Worm (Caenorhabditis elegans): ENCODE results near the gene pyr-1.

pyr-1 gene

ce11 chrII:8616155-8616554, 34.8 kb upstream of the pyr-1 start:
- TF ChIP-seq ztf-23 (GFP tag; IDR thresholded peaks at IDR 0.05), result no peak
- no peak for TF ChIP-seq klf-2 (GFP tag; conservative IDR thresholded peaks at IDR 0.05)
- TF ChIP-seq med-1 (GFP tag; optimal IDR thresholded peaks at IDR 0.05; ENCODE audit: insufficient read depth), result no peak
- no peak for TF ChIP-seq cog-1 (tag; optimal IDR thresholded peaks at IDR 0.05)
- no peak for TF ChIP-seq ref-1 (GFP tag; conservative IDR thresholded peaks at IDR 0.05)

DNA sequence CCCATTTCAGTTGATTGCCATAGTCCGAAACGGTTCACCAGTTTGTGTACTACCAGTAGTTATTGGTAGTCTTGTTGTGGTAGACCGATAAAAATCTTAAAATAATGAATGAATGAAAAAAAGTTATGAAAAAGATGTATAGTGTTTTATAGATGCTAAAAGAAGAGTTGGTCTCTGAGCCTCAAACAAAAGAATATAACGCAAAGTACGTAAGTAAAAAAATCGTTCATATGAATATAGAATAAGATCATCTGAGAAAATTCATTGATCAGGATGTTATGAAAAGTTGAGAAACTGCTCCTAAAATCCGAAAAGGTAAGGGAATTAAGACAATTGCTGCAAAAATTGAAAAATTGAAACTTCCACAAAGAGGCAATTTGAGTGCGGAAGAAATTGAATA, 33.4 kb upstream of the pyr-1 start, which contains the start of gene chhy-1:
TSS of gene chhy-1 (minus strand) at position 101 of the 400 bp plus-strand sequence.
- TF ChIP-seq flt-1 (GFP tag; IDR thresholded peaks at IDR 0.05), result no peak
- no peak for TF ChIP-seq ztf-29 (GFP tag; IDR thresholded peaks at IDR 0.05)
- no peak for TF ChIP-seq cog-1 (tag; optimal IDR thresholded peaks at IDR 0.05)
- no peak for TF ChIP-seq T22C8.4 (GFP tag; IDR thresholded peaks at IDR 0.05)
- no peak for TF ChIP-seq tab-1 (GFP tag; IDR thresholded peaks at IDR 0.05)
- no peak for TF ChIP-seq ref-1 (GFP tag; conservative IDR thresholded peaks at IDR 0.05)
- no peak for TF ChIP-seq klf-2 (GFP tag; conservative IDR thresholded peaks at IDR 0.05)
- no peak for TF ChIP-seq med-1 (GFP tag; optimal IDR thresholded peaks at IDR 0.05; ENCODE audit: insufficient read depth)
- no peak for TF ChIP-seq ztf-23 (GFP tag; IDR thresholded peaks at IDR 0.05)

DNA sequence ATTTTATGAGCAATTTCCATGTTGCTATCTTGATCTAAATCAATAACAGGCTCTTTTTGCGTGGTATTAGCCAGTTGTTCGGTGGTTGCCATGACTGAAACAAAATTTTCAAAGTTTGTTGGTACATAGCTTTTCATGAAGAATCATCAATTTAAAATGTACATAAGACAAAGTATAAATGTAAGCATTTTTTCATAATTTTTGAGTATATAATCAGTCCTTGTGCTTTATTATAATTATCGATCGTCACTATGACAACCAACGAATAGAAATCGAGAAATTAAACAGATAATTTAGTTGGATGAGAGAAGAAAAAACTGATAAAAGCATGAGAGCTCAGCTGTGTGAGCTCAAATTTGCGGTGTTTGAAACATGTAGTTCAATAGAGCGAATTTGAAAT, 29.0 kb upstream of the pyr-1 start, which contains the start of gene T22C8.3:
TSS of gene T22C8.3 (minus strand) at position 101 of the 400 bp plus-strand sequence.
- no peak for TF ChIP-seq ref-1 (GFP tag; conservative IDR thresholded peaks at IDR 0.05)
- no peak for TF ChIP-seq klf-2 (GFP tag; conservative IDR thresholded peaks at IDR 0.05)
- TF ChIP-seq T22C8.4 (GFP tag; IDR thresholded peaks at IDR 0.05), result no peak
- no peak for TF ChIP-seq cog-1 (tag; optimal IDR thresholded peaks at IDR 0.05)
- no peak for TF ChIP-seq ztf-23 (GFP tag; IDR thresholded peaks at IDR 0.05)
- TF ChIP-seq ztf-29 (GFP tag; IDR thresholded peaks at IDR 0.05), result no peak
- no peak for TF ChIP-seq tab-1 (GFP tag; IDR thresholded peaks at IDR 0.05)
- TF ChIP-seq med-1 (GFP tag; optimal IDR thresholded peaks at IDR 0.05; ENCODE audit: insufficient read depth), result no peak
- TF ChIP-seq flt-1 (GFP tag; IDR thresholded peaks at IDR 0.05), result no peak

DNA sequence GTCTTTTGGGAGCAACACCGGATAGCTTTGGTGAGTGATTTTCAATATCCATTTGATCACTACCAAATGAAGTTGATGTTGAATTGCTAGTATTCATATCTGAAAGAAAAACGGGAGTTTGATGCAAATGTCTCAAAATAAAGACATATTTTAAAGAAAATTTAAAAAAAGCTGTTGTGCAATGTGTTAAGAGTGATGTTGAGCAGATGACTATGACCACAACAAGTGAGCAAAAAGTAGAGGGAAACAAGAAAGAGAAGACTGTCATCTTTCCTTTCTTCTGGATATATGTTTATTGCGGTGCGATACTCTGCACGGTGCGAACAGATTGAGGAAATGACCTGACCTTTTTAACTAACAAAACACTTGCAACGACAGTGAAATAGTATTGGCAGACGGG, 27.5 kb upstream of the pyr-1 start, which contains the start of gene T22C8.4:
TSS of gene T22C8.4 (minus strand) at position 101 of the 400 bp plus-strand sequence.
- TF ChIP-seq klf-2 (GFP tag; conservative IDR thresholded peaks at IDR 0.05), result no peak
- no peak for TF ChIP-seq ztf-29 (GFP tag; IDR thresholded peaks at IDR 0.05)
- no peak for TF ChIP-seq ztf-23 (GFP tag; IDR thresholded peaks at IDR 0.05)
- TF ChIP-seq cog-1 (tag; optimal IDR thresholded peaks at IDR 0.05), result no peak
- no peak for TF ChIP-seq flt-1 (GFP tag; IDR thresholded peaks at IDR 0.05)
- no peak for TF ChIP-seq med-1 (GFP tag; optimal IDR thresholded peaks at IDR 0.05; ENCODE audit: insufficient read depth)
- no peak for TF ChIP-seq tab-1 (GFP tag; IDR thresholded peaks at IDR 0.05)
- no peak for TF ChIP-seq T22C8.4 (GFP tag; IDR thresholded peaks at IDR 0.05)
- TF ChIP-seq ref-1 (GFP tag; conservative IDR thresholded peaks at IDR 0.05), result no peak

ce11 chrII:8625163-8625562, 25.7 kb upstream of the pyr-1 start, which contains the start of gene sptf-2:
Gene sptf-2 (plus strand): TSS chrII:8625459.
- TF ChIP-seq ztf-23 (GFP tag; IDR thresholded peaks at IDR 0.05), result no peak
- TF ChIP-seq med-1 (GFP tag; optimal IDR thresholded peaks at IDR 0.05; ENCODE audit: insufficient read depth), result no peak
- TF ChIP-seq T22C8.4 (GFP tag; IDR thresholded peaks at IDR 0.05), result no peak
- no peak for TF ChIP-seq ref-1 (GFP tag; conservative IDR thresholded peaks at IDR 0.05)
- no peak for TF ChIP-seq flt-1 (GFP tag; IDR thresholded peaks at IDR 0.05)
- no peak for TF ChIP-seq ztf-29 (GFP tag; IDR thresholded peaks at IDR 0.05)
- TF ChIP-seq cog-1 (tag; optimal IDR thresholded peaks at IDR 0.05), result no peak
- no peak for TF ChIP-seq tab-1 (GFP tag; IDR thresholded peaks at IDR 0.05)
- no peak for TF ChIP-seq klf-2 (GFP tag; conservative IDR thresholded peaks at IDR 0.05)

DNA sequence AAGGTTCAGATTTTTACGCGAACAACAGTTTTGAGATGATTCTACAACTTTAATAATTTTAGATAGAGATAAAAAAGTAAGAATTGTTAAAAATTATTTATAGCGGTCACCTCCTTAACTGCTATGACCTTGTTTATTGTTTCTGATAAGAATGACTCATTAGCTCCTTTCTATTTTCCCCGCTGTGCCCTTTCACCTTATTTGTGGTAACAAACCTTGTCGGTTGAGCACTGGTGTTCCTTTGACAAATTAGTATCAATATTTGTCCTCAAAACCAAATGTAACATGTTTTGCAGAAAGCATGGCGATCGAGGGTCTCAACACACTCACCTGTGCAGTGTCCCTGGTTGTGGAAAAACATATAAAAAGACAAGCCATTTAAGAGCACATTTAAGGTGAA, 24.3 kb upstream of the pyr-1 start:
- TF ChIP-seq ref-1 (GFP tag; conservative IDR thresholded peaks at IDR 0.05) (no peak), klf-2 (GFP tag; conservative IDR thresholded peaks at IDR 0.05) (no peak), ztf-23 (GFP tag; IDR thresholded peaks at IDR 0.05) (no peak), flt-1 (GFP tag; IDR thresholded peaks at IDR 0.05) (no peak), ztf-29 (GFP tag; IDR thresholded peaks at IDR 0.05) (no peak), med-1 (GFP tag; optimal IDR thresholded peaks at IDR 0.05; ENCODE audit: insufficient read depth) (no peak), tab-1 (GFP tag; IDR thresholded peaks at IDR 0.05) (no peak), cog-1 (tag; optimal IDR thresholded peaks at IDR 0.05) (no peak), T22C8.4 (GFP tag; IDR thresholded peaks at IDR 0.05) (no peak)

- TF ChIP-seq T22C8.4 (GFP tag; IDR thresholded peaks at IDR 0.05) (no peak), flt-1 (GFP tag; IDR thresholded peaks at IDR 0.05) (no peak), klf-2 (GFP tag; conservative IDR thresholded peaks at IDR 0.05) (no peak), ztf-29 (GFP tag; IDR thresholded peaks at IDR 0.05) (no peak), tab-1 (GFP tag; IDR thresholded peaks at IDR 0.05) (no peak), ref-1 (GFP tag; conservative IDR thresholded peaks at IDR 0.05) (no peak), cog-1 (tag; optimal IDR thresholded peaks at IDR 0.05) (no peak), ztf-23 (GFP tag; IDR thresholded peaks at IDR 0.05) (no peak), med-1 (GFP tag; optimal IDR thresholded peaks at IDR 0.05; ENCODE audit: insufficient read depth) (no peak)
Observed at ce11 chrII:8627907-8628306, 23.0 kb upstream of the pyr-1 start.

DNA sequence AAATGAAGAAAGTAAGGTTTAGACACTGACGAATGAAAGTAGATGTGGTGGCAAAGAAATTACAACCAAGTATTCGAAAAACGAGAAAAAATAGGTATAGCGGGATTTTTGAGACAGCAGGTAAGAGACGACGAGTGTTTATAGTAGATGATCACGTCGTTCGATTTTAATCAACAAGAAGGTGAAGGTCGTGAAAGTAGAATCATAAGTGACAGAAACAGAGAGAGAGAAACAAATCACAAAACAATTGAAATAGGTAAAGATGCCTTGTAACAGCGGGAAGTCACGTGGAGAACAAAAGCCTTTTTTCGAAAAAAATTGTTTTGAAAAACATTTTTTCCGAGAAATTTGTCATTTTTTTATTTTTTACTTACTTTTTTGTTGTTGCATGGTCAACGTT, 20.8 kb upstream of the pyr-1 start, which contains the start of gene T22C8.6:
TSS of gene T22C8.6 (minus strand) at position 194 of the 400 bp plus-strand sequence.
- TF ChIP-seq ref-1 (GFP tag; conservative IDR thresholded peaks at IDR 0.05), result no peak
- no peak for TF ChIP-seq ztf-29 (GFP tag; IDR thresholded peaks at IDR 0.05)
- no peak for TF ChIP-seq ztf-23 (GFP tag; IDR thresholded peaks at IDR 0.05)
- TF ChIP-seq med-1 (GFP tag; optimal IDR thresholded peaks at IDR 0.05; ENCODE audit: insufficient read depth), result no peak
- no peak for TF ChIP-seq cog-1 (tag; optimal IDR thresholded peaks at IDR 0.05)
- no peak for TF ChIP-seq klf-2 (GFP tag; conservative IDR thresholded peaks at IDR 0.05)
- TF ChIP-seq flt-1 (GFP tag; IDR thresholded peaks at IDR 0.05), result no peak
- TF ChIP-seq tab-1 (GFP tag; IDR thresholded peaks at IDR 0.05), result no peak

DNA sequence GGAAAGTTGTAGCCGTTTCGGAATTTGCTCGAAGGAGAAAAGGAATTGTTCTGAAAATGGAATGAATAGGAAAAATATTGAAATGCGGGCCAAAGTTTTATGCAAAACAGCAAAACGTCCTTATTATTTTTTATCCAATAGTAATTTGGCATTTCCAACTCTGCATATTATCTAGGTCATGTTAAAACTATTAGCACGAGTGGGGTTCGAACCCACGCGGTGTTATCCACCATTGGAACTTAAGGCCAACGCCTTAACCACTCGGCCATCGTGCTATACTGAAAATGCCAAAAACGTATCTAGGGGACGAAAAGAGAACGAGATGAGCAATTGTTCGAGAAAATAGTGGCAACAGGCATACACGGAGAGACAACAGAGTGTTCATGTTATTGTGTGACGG, 19.1 kb upstream of the pyr-1 start:
- TF ChIP-seq ztf-29 (GFP tag; IDR thresholded peaks at IDR 0.05), result no peak
- no peak for TF ChIP-seq med-1 (GFP tag; optimal IDR thresholded peaks at IDR 0.05; ENCODE audit: insufficient read depth)
- no peak for TF ChIP-seq T22C8.4 (GFP tag; IDR thresholded peaks at IDR 0.05)
- no peak for TF ChIP-seq klf-2 (GFP tag; conservative IDR thresholded peaks at IDR 0.05)
- TF ChIP-seq tab-1 (GFP tag; IDR thresholded peaks at IDR 0.05), result no peak
- TF ChIP-seq flt-1 (GFP tag; IDR thresholded peaks at IDR 0.05), result no peak
- no peak for TF ChIP-seq ref-1 (GFP tag; conservative IDR thresholded peaks at IDR 0.05)
- TF ChIP-seq cog-1 (tag; optimal IDR thresholded peaks at IDR 0.05), result no peak
- no peak for TF ChIP-seq ztf-23 (GFP tag; IDR thresholded peaks at IDR 0.05)
